Worm (Caenorhabditis elegans): ENCODE data around the gene garr-1.

garr-1 gene

ce11 chrIV:410420-410891, 15.5 kb upstream of the garr-1 start, which contains the start of gene T07A9.12 (continued):
- TF ChIP-seq lin-14 (GFP tag; optimal IDR thresholded peaks at IDR 0.05): no peak
- peak; percentile 90 for TF ChIP-seq nhr-71 (tag; optimal IDR thresholded peaks at IDR 0.05)

ce11 chrIV:419674-420073, 6.3 kb upstream of the garr-1 start, which contains the start of gene eri-1:
Gene eri-1, minus strand, starts transcription at chrIV:419958.
- TF ChIP-seq unc-30 (tag; optimal IDR thresholded peaks at IDR 0.05) (no peak), pqm-1 (tag; optimal IDR thresholded peaks at IDR 0.05) (no peak), zag-1 (tag; optimal IDR thresholded peaks at IDR 0.05) (no peak), fkh-10 (GFP tag; optimal IDR thresholded peaks at IDR 0.05) (no peak), egl-27 (tag; optimal IDR thresholded peaks at IDR 0.05) (no peak), elt-2 (tag; optimal IDR thresholded peaks at IDR 0.05) (no peak), pag-3 (tag; optimal IDR thresholded peaks at IDR 0.05; ENCODE audit: borderline replicate concordance, insufficient read depth) (no peak), ceh-82 (tag; optimal IDR thresholded peaks at IDR 0.05) (no peak), lin-14 (GFP tag; optimal IDR thresholded peaks at IDR 0.05) (no peak)

DNA sequence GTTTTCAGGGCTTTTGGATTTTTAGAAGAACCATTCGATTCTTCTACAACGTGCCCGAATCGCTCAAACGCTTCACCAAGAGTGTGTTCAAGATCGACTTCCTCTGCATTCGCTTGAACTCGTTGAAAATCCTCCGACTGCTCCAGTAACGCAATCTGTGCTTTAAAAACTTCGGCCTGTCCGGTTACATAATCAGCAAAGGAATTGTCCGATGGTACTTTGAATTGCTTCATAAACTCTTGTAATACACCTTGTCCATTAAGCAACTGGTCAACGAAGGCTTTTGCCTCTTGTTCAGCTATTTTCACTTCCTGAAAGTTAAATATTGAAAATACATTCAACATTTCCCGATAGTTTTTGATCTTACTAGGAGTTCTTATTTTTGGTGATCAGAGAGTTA, 5.3 kb upstream of the garr-1 start:
- TF ChIP-seq efl-1 (optimal IDR thresholded peaks at IDR 0.05): no peak
- peak in 1 of 2 experiments; percentile 86 for TF ChIP-seq efl-1 (GFP tag; optimal IDR thresholded peaks at IDR 0.05 in 1 of 2)
- no peak for TF ChIP-seq ama-1 (optimal IDR thresholded peaks at IDR 0.05)

DNA sequence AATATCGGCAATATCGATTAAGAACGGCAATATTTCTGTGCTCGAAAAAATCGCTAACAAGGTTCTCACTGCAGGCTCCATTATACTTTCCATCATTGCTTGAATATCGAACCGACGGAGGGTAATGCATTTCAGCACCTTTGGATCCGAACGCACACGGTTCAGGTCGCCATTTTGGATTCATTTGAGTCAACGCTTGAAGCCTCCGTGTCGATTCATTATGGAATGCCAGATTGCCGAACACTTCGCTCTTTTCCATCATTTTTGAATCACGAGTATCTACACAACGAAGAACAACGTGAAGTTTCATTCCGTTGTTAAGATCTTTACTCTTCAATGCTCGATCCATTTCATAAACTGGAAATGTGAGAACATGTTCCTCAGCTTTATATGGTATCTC, 3.9 kb upstream of the garr-1 start:
- TF ChIP-seq mep-1 (tag; optimal IDR thresholded peaks at IDR 0.05): no peak
- no peak for TF ChIP-seq tbx-2 (tag; optimal IDR thresholded peaks at IDR 0.05)
- TF ChIP-seq nhr-28 (tag; optimal IDR thresholded peaks at IDR 0.05): no peak
- TF ChIP-seq nhr-237 (tag; optimal IDR thresholded peaks at IDR 0.05): no peak
- no peak for TF ChIP-seq fkh-10 (GFP tag; optimal IDR thresholded peaks at IDR 0.05)
- no peak for TF ChIP-seq tlp-1 (tag; optimal IDR thresholded peaks at IDR 0.05)
- TF ChIP-seq fkh-8 (tag; optimal IDR thresholded peaks at IDR 0.05): no peak
- TF ChIP-seq hlh-17 (GFP tag; optimal IDR thresholded peaks at IDR 0.05; ENCODE audit: borderline replicate concordance): no peak
- TF ChIP-seq lin-13 (GFP tag; optimal IDR thresholded peaks at IDR 0.05): no peak
- no peak for TF ChIP-seq C16A3.4 (tag; optimal IDR thresholded peaks at IDR 0.05)
- TF ChIP-seq blmp-1 (tag; optimal IDR thresholded peaks at IDR 0.05): no peak
- no peak for TF ChIP-seq ets-5 (GFP tag; IDR thresholded peaks at IDR 0.05)
- no peak for TF ChIP-seq ztf-4 (tag; optimal IDR thresholded peaks at IDR 0.05)
- no peak for TF ChIP-seq ztf-11 (tag; optimal IDR thresholded peaks at IDR 0.05)
- no peak for TF ChIP-seq efl-1 (optimal IDR thresholded peaks at IDR 0.05)
- no peak for TF ChIP-seq efl-1 (GFP tag; optimal IDR thresholded peaks at IDR 0.05 in 1 of 2)
- no peak for TF ChIP-seq elt-3 (tag; optimal IDR thresholded peaks at IDR 0.05)
- TF ChIP-seq sup-37 (GFP tag; optimal IDR thresholded peaks at IDR 0.05): no peak

- TF ChIP-seq fkh-8 (tag; optimal IDR thresholded peaks at IDR 0.05): peak; percentile 64
- TF ChIP-seq nhr-71 (tag; optimal IDR thresholded peaks at IDR 0.05): no peak
- TF ChIP-seq dsc-1 (tag; optimal IDR thresholded peaks at IDR 0.05): peak; percentile 55
These were observed 916 bp upstream of the garr-1 start, which contains the start of gene daf-18 for ce11 chrIV:425052-425451. Gene daf-18, minus strand, starts transcription at chrIV:425177.

ce11 chrIV:425546-425945, 422 bp upstream of the garr-1 start:
- TF ChIP-seq lin-35 (GFP tag; optimal IDR thresholded peaks at IDR 0.05) (peak; percentile 71 to 77), lin-15B (tag; optimal IDR thresholded peaks at IDR 0.05) (peak; percentile 5), efl-1 (optimal IDR thresholded peaks at IDR 0.05) (peak; percentile 62 to 67), efl-1 (GFP tag; optimal IDR thresholded peaks at IDR 0.05 in 1 of 2) (peak; percentile 70 to 88), lin-13 (GFP tag; optimal IDR thresholded peaks at IDR 0.05) (no peak), Y116A8C.19 (tag; optimal IDR thresholded peaks at IDR 0.05; ENCODE audit: borderline replicate concordance) (no peak), C34B4.2 (tag; optimal IDR thresholded peaks at IDR 0.05) (no peak), nhr-47 (tag; optimal IDR thresholded peaks at IDR 0.05) (peak; percentile 28), C16A3.4 (tag; optimal IDR thresholded peaks at IDR 0.05) (peak; percentile 53), hlh-4 (tag; optimal IDR thresholded peaks at IDR 0.05) (no peak), aha-1 (tag; optimal IDR thresholded peaks at IDR 0.05) (no peak), unc-98 (GFP tag; IDR thresholded peaks at IDR 0.05) (no peak), nhr-11 (tag; optimal IDR thresholded peaks at IDR 0.05) (no peak), skn-1 (tag; optimal IDR thresholded peaks at IDR 0.05) (peak; percentile 35), ceh-63 (GFP tag; optimal IDR thresholded peaks at IDR 0.05) (no peak), ceh-8 (GFP tag; optimal IDR thresholded peaks at IDR 0.05) (no peak), fkh-4 (tag; optimal IDR thresholded peaks at IDR 0.05; ENCODE audit: borderline replicate concordance) (no peak), tbx-2 (tag; optimal IDR thresholded peaks at IDR 0.05) (peak; percentile 11), ceh-82 (tag; optimal IDR thresholded peaks at IDR 0.05) (peak in 2 of 3 experiments; percentile 12 to 54), aly-2 (tag; optimal IDR thresholded peaks at IDR 0.05) (no peak), elt-3 (tag; optimal IDR thresholded peaks at IDR 0.05) (peak in 1 of 6 experiments; percentile 59), ztf-11 (tag; optimal IDR thresholded peaks at IDR 0.05) (no peak)
